Worm (Caenorhabditis elegans): ENCODE results near the gene ZK355.2.

Gene ZK355.2

DNA sequence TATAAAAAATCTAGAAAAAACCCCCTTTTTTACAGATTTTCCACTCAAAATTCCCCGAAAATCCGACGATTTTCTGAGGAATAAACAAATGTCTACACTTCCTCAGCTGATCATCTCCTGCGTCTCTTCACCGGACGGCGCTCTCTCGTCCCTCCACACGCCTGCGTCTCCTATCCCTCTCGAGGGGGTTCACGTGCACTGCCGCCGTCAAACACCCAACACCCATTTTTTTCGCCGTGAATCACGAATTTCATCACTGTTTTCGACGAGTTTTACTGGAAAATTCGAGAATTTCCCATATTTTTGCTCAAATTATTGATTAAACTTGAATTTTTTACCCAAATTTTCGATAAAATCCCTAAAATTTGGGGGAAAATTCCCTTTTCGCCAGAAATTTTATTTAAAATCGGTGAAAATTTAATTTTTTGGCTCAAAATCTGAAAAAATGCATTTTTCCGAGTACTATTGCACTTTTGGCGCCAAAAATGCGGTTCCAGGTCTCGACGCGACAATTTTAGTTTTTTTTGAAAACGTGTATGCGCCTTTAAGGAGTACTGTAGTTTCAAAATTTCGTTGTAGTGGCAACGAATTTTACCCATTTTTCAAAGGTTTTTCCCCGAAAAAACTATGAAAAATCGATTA is 2.8 kb upstream of the ZK355.2 start (continued):
- no peak for TF ChIP-seq nfya-2 (GFP tag; IDR thresholded peaks at IDR 0.05)
- no peak for TF ChIP-seq sdz-38 (tag; optimal IDR thresholded peaks at IDR 0.05)
- TF ChIP-seq ztf-6 (GFP tag; IDR thresholded peaks at IDR 0.05), result no peak
- peak; percentile 48 for TF ChIP-seq mxl-1 (tag; optimal IDR thresholded peaks at IDR 0.05)
- peak; percentile 49; the same call in 1 of the 2 replicates for TF ChIP-seq Y53G8AR.9 (GFP tag; conservative IDR thresholded peaks at IDR 0.05)
- TF ChIP-seq pbrm-1 (GFP tag; IDR thresholded peaks at IDR 0.05), result peak; percentile 74
- peak; percentile 86 for TF ChIP-seq athp-1 (tag; optimal IDR thresholded peaks at IDR 0.05)
- no peak for TF ChIP-seq cebp-2 (GFP tag; IDR thresholded peaks at IDR 0.05)
- no peak for TF ChIP-seq egl-18 (GFP tag; IDR thresholded peaks at IDR 0.05)
- peak; percentile 40 for TF ChIP-seq B0035.1 (tag; optimal IDR thresholded peaks at IDR 0.05)
- no peak for TF ChIP-seq bed-2 (GFP tag; IDR thresholded peaks at IDR 0.05)
- no peak for TF ChIP-seq unc-62 (GFP tag; optimal IDR thresholded peaks at IDR 0.05)
- peak; percentile 84 for TF ChIP-seq cebp-1 (GFP tag; IDR thresholded peaks at IDR 0.05)
- TF ChIP-seq cebp-1 (tag; optimal IDR thresholded peaks at IDR 0.05), result peak; percentile 93
- TF ChIP-seq ztf-18 (tag; optimal IDR thresholded peaks at IDR 0.05), result peak; percentile 31
- TF ChIP-seq nfyb-1 (GFP tag; IDR thresholded peaks at IDR 0.05), result no peak; the same call in 1 of the 2 replicates
- no peak for TF ChIP-seq pha-4 (tag; optimal IDR thresholded peaks at IDR 0.05)
- TF ChIP-seq madf-8 (GFP tag; conservative IDR thresholded peaks at IDR 0.05), result peak; percentile 85
- TF ChIP-seq lin-54 (GFP tag; optimal IDR thresholded peaks at IDR 0.05), result peak; percentile 33
- no peak for TF ChIP-seq let-607 (tag; optimal IDR thresholded peaks at IDR 0.05)
- no peak; the same call in 1 of the 2 replicates for TF ChIP-seq K11D2.4 (GFP tag; IDR thresholded peaks at IDR 0.05)
- peak; percentile 37 for TF ChIP-seq F10E7.11 (tag; optimal IDR thresholded peaks at IDR 0.05)
- TF ChIP-seq K12H6.12 (tag; optimal IDR thresholded peaks at IDR 0.05), result no peak
- peak in 1 of 3 experiments; percentile 31 for TF ChIP-seq lin-35 (GFP tag; optimal IDR thresholded peaks at IDR 0.05)
- peak; percentile 21 for TF ChIP-seq mes-4 (tag; optimal IDR thresholded peaks at IDR 0.05)
- no peak for TF ChIP-seq F37B4.10 (GFP tag; IDR thresholded peaks at IDR 0.05)
- peak; percentile 63 for TF ChIP-seq mcd-1 (GFP tag; IDR thresholded peaks at IDR 0.05)
- peak; percentile 47 for TF ChIP-seq F49E8.2 (tag; optimal IDR thresholded peaks at IDR 0.05; ENCODE audit: insufficient read depth)
- TF ChIP-seq lsy-27 (tag; optimal IDR thresholded peaks at IDR 0.05; ENCODE audit: borderline replicate concordance, insufficient read depth), result no peak
- peak; percentile 49 for TF ChIP-seq dpl-1 (GFP tag; optimal IDR thresholded peaks at IDR 0.05)
- no peak for TF ChIP-seq ztf-28 (GFP tag; IDR thresholded peaks at IDR 0.05)
- TF ChIP-seq dpff-1 (tag; optimal IDR thresholded peaks at IDR 0.05), result no peak
- TF ChIP-seq chd-7 (tag; optimal IDR thresholded peaks at IDR 0.05), result peak; percentile 62
- TF ChIP-seq ama-1 (optimal IDR thresholded peaks at IDR 0.05), result no peak
- TF ChIP-seq ama-1 (GFP tag; optimal IDR thresholded peaks at IDR 0.05), result no peak
- TF ChIP-seq Y67H2A.10 (GFP tag; conservative IDR thresholded peaks at IDR 0.05), result no peak
- TF ChIP-seq sptf-2 (GFP tag; optimal IDR thresholded peaks at IDR 0.05), result no peak
- TF ChIP-seq nhr-90 (tag; optimal IDR thresholded peaks at IDR 0.05), result peak; percentile 62
- no peak for TF ChIP-seq hlh-12 (tag; optimal IDR thresholded peaks at IDR 0.05)
- no peak for TF ChIP-seq B0019.2 (GFP tag; conservative IDR thresholded peaks at IDR 0.05)
- no peak for TF ChIP-seq somi-1 (GFP tag; optimal IDR thresholded peaks at IDR 0.05)
- no peak for TF ChIP-seq F22D6.2 (tag; optimal IDR thresholded peaks at IDR 0.05)
- TF ChIP-seq die-1 (tag; optimal IDR thresholded peaks at IDR 0.05), result peak; percentile 0
- no peak for TF ChIP-seq sea-2 (GFP tag; IDR thresholded peaks at IDR 0.05)
- peak; percentile 3 for TF ChIP-seq nhr-80 (tag; optimal IDR thresholded peaks at IDR 0.05)
- TF ChIP-seq lsl-1 (GFP tag; optimal IDR thresholded peaks at IDR 0.05), result peak; percentile 92
- TF ChIP-seq D2030.7 (GFP tag; IDR thresholded peaks at IDR 0.05), result peak; percentile 61
- no peak for TF ChIP-seq C06A6.2 (GFP tag; conservative IDR thresholded peaks at IDR 0.05)
- TF ChIP-seq ceh-58 (GFP tag; IDR thresholded peaks at IDR 0.05), result no peak
